Worm (Caenorhabditis elegans) whole organism, L2 larva: ENCODE measurements around the gene nlg-1.

Experiments
- C34F6.9 ChIP-seq: fragments of 150-350 bp; optimal IDR thresholded peaks from 2 replicates; lab custom pipeline; 2014; ENCODE audit warnings: missing biosample characterization, missing genetic modification characterization
- F13H6.1 ChIP-seq: sonication (generic microtip); optimal IDR thresholded peaks from 2 replicates; lab custom pipeline; 2016; ENCODE audit warnings: missing genetic modification characterization, missing compliant biosample characterization
- R02D3.7 ChIP-seq: fragments of 150-350 bp; optimal IDR thresholded peaks from 2 replicates; lab custom pipeline; 2014; ENCODE audit warnings: missing biosample characterization, missing genetic modification characterization
- Y55F3AM.14 ChIP-seq: fragments of 200-800 bp; sonication (Bioruptor generic); optimal IDR thresholded peaks from 2 replicates; lab custom pipeline; 2018; ENCODE audit warnings: mild to moderate bottlenecking, missing genetic modification characterization, missing compliant biosample characterization
- ZK546.5 ChIP-seq: sonication (generic microtip); optimal IDR thresholded peaks from 2 replicates; lab custom pipeline; 2017; ENCODE audit warnings: missing biosample characterization, missing genetic modification characterization
- alr-1 ChIP-seq: fragments of 150-350 bp; optimal IDR thresholded peaks from 2 replicates; lab custom pipeline; 2014; ENCODE audit warnings: missing biosample characterization, missing genetic modification characterization
- aly-2 ChIP-seq: fragments of 150-350 bp; optimal IDR thresholded peaks from 2 replicates; lab custom pipeline; 2014; ENCODE audit warnings: missing biosample characterization, missing genetic modification characterization
- ceh-16 ChIP-seq: fragments of 150-350 bp; optimal IDR thresholded peaks from 2 replicates; lab custom pipeline; 2014; ENCODE audit warnings: missing biosample characterization, missing genetic modification characterization
- ceh-82 ChIP-seq: fragments of 150-350 bp; optimal IDR thresholded peaks from 2 replicates; lab custom pipeline; 2014; ENCODE audit warnings: missing biosample characterization, missing genetic modification characterization
- crh-2 ChIP-seq: sonication (generic microtip); optimal IDR thresholded peaks from 2 replicates; lab custom pipeline; 2017; ENCODE audit warnings: missing biosample characterization, missing genetic modification characterization
- dmd-4 ChIP-seq: sonication (generic microtip); optimal IDR thresholded peaks from 2 replicates; lab custom pipeline; 2017; ENCODE audit warnings: missing biosample characterization, missing genetic modification characterization
- egl-27 ChIP-seq: sonication (generic microtip); optimal IDR thresholded peaks from 3 replicates; lab custom pipeline; 2017; ENCODE audit warnings: missing biosample characterization, missing genetic modification reagents, missing genetic modification characterization
- elt-1 ChIP-seq: fragments of 150-350 bp; optimal IDR thresholded peaks from 2 replicates; lab custom pipeline; 2014; ENCODE audit warnings: missing biosample characterization, missing genetic modification characterization
- elt-3 ChIP-seq: sonication (generic microtip); optimal IDR thresholded peaks from 2 replicates; lab custom pipeline; 2017; ENCODE audit warnings: missing biosample characterization, missing genetic modification characterization
- gmeb-1 ChIP-seq: fragments of 150-350 bp; optimal IDR thresholded peaks from 2 replicates; lab custom pipeline; 2014; ENCODE audit warnings: missing biosample characterization, missing genetic modification characterization
- lin-39 ChIP-seq: fragments of 150-350 bp; optimal IDR thresholded peaks from 2 replicates; lab custom pipeline; 2014; ENCODE audit warnings: missing biosample characterization, missing genetic modification reagents, missing genetic modification characterization
- mab-5 ChIP-seq: fragments of 150-350 bp; optimal IDR thresholded peaks from 2 replicates; lab custom pipeline; 2014; ENCODE audit warnings: missing biosample characterization, missing genetic modification characterization
- mbf-1 ChIP-seq: sonication (generic microtip); optimal IDR thresholded peaks from 2 replicates; lab custom pipeline; 2017; ENCODE audit warnings: missing biosample characterization, missing genetic modification characterization
- mdl-1 ChIP-seq, 2 experiments: fragments of 150-350 bp in 1 of 2; sonication (generic microtip) in 1 of 2; optimal IDR thresholded peaks; 2 replicates each; lab custom pipeline; 2017; ENCODE audit warnings: missing biosample characterization in 2 of 2, missing genetic modification characterization in 2 of 2
- nhr-10 ChIP-seq: sonication (generic microtip); optimal IDR thresholded peaks from 2 replicates; lab custom pipeline; 2017; ENCODE audit warnings: missing biosample characterization, missing genetic modification characterization
- nhr-11 ChIP-seq: fragments of 150-350 bp; optimal IDR thresholded peaks from 2 replicates; lab custom pipeline; 2014; ENCODE audit warnings: missing biosample characterization, missing genetic modification characterization
- nhr-12 ChIP-seq: fragments of 150-350 bp; optimal IDR thresholded peaks from 2 replicates; lab custom pipeline; 2014; ENCODE audit warnings: missing biosample characterization, missing genetic modification characterization
- nhr-129 ChIP-seq: fragments of 150-350 bp; optimal IDR thresholded peaks from 2 replicates; lab custom pipeline; 2014; ENCODE audit warnings: missing biosample characterization, missing genetic modification characterization
- nhr-23 ChIP-seq: fragments of 150-350 bp; optimal IDR thresholded peaks from 2 replicates; lab custom pipeline; 2014; ENCODE audit warnings: missing biosample characterization, missing genetic modification reagents, missing genetic modification characterization
- nhr-237 ChIP-seq: fragments of 150-350 bp; optimal IDR thresholded peaks from 2 replicates; lab custom pipeline; 2014; ENCODE audit warnings: missing biosample characterization, missing genetic modification characterization
- nhr-77 ChIP-seq: fragments of 150-350 bp; optimal IDR thresholded peaks from 2 replicates; lab custom pipeline; 2014; ENCODE audit warnings: missing biosample characterization, missing genetic modification characterization
- peb-1 ChIP-seq: fragments of 150-350 bp; optimal IDR thresholded peaks from 2 replicates; lab custom pipeline; 2014; ENCODE audit warnings: missing biosample characterization, missing genetic modification characterization
- sem-4 ChIP-seq: fragments of 150-350 bp; optimal IDR thresholded peaks from 2 replicates; lab custom pipeline; 2014; ENCODE audit warnings: missing biosample characterization, missing genetic modification reagents, missing genetic modification characterization
- skn-1 ChIP-seq: sonication (generic microtip); optimal IDR thresholded peaks from 2 replicates; lab custom pipeline; 2017; ENCODE audit warnings: missing biosample characterization, missing genetic modification characterization
- sma-3 ChIP-seq: sonication (generic microtip); optimal IDR thresholded peaks from 2 replicates; lab custom pipeline; 2016; ENCODE audit warnings: missing genetic modification reagents, missing genetic modification characterization, missing compliant biosample characterization
- sma-9 ChIP-seq, 2 experiments: fragments of 150-350 bp in 1 of 2; sonication (generic microtip) in 1 of 2; optimal IDR thresholded peaks; 2 replicates each; lab custom pipeline; 2014 to 2016; ENCODE audit warnings: missing genetic modification characterization in 2 of 2, mild to moderate bottlenecking in 1 of 2, missing biosample characterization in 1 of 2, missing compliant biosample characterization in 1 of 2, missing genetic modification reagents in 1 of 2, moderate library complexity in 1 of 2
- unc-55 ChIP-seq: fragments of 150-350 bp; sonication (generic microtip); optimal IDR thresholded peaks from 3 replicates; lab custom pipeline; 2014; ENCODE audit warnings: missing biosample characterization, missing genetic modification reagents, missing genetic modification characterization
- unc-62 ChIP-seq: fragments of 150-350 bp; optimal IDR thresholded peaks from 2 replicates; lab custom pipeline; 2014; ENCODE audit warnings: missing biosample characterization, missing genetic modification reagents, missing genetic modification characterization
- ztf-1 ChIP-seq: fragments of 200-800 bp; sonication (Bioruptor generic); conservative IDR thresholded peaks from 2 replicates; pipeline ENCODE4 v1.3.6; 2022; ENCODE audit warnings: missing genetic modification characterization, missing compliant biosample characterization
- ztf-11 ChIP-seq: sonication (generic microtip); optimal IDR thresholded peaks from 2 replicates; lab custom pipeline; 2017; ENCODE audit warnings: missing biosample characterization, missing genetic modification characterization

Gene nlg-1

ce11 chrX:13592367-13592766 is 38.6 kb downstream of the nlg-1 start, which contains the start of gene F54B11.4:
F54B11.4 (plus strand) TSS chrX:13592667.
- TF ChIP-seq alr-1 (tag; lab: Kevin White, UChicago) (no peak), ceh-82 (tag; lab: Kevin White, UChicago) (no peak), egl-27 (tag; lab: Kevin White, UChicago) (no peak), nhr-10 (tag; lab: Kevin White, UChicago) (no peak), peb-1 (tag; lab: Kevin White, UChicago) (no peak), aly-2 (tag; lab: Kevin White, UChicago) (no peak), mab-5 (tag; lab: Kevin White, UChicago) (no peak), nhr-23 (tag; lab: Kevin White, UChicago) (no peak)

DNA sequence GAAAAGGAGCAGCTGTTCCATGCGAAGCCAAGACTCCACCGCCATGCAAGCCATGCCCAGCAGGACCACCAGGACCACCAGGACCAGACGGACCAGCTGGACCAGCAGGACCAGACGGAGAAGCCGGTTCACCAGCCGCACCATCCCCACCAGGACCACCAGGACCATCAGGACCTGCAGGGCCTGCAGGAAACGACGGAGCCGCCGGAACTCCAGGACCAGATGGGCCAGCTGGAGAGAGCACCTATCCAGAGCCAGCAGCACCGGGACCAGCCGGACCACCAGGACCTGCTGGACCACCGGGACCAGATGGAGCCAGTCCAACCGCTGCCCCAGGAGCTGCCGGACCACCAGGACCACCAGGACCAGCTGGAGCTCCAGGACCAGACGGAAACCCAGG is 39.0 kb downstream of the nlg-1 start:
- no peak for TF ChIP-seq nhr-12 (tag; lab: Kevin White, UChicago)
- TF ChIP-seq mbf-1 (tag; lab: Kevin White, UChicago), result no peak
- no peak for TF ChIP-seq egl-27 (tag; lab: Kevin White, UChicago)
- TF ChIP-seq nhr-237 (tag; lab: Kevin White, UChicago), result no peak
- TF ChIP-seq elt-3, result no peak
- no peak for TF ChIP-seq sem-4 (tag; lab: Kevin White, UChicago)
- TF ChIP-seq ceh-82 (tag; lab: Kevin White, UChicago), result no peak
- no peak for TF ChIP-seq ztf-1 (GFP tag; lab: Robert Waterston, UW)
- no peak for TF ChIP-seq crh-2
- no peak for TF ChIP-seq C34F6.9 (tag; lab: Kevin White, UChicago)
- no peak for TF ChIP-seq R02D3.7 (tag; lab: Kevin White, UChicago)
- TF ChIP-seq Y55F3AM.14 (GFP tag; lab: Kevin White, UChicago), result no peak

DNA sequence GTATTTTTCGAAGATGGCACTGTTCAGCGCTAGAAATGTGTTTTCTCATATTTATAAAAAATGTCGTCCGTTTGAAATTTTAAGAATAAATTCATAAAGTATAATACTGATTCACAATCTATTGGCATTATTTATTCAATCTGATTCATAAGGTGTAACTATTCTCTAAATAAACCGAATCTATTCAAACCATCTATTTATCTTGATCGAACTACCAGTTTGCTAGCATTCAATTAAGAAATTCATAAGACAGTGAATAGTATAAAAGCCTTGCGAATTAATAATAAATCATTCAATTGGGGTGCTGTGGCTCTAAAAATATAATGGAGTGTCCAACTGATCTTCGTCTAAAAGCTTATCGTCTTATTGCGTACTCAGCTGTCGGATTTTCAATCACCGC is 39.8 kb downstream of the nlg-1 start, which contains the start of gene col-44:
TSS of gene col-44 (plus strand) at position 301 of the 400 bp plus-strand sequence.
- TF ChIP-seq ceh-16 (no peak), crh-2 (no peak), ceh-82 (tag; lab: Kevin White, UChicago) (no peak), nhr-129 (no peak), ztf-1 (GFP tag; lab: Robert Waterston, UW) (no peak), sem-4 (tag; lab: Kevin White, UChicago) (no peak), nhr-23 (tag; lab: Kevin White, UChicago) (no peak)
- TF ChIP-seq, all 48 proteins: peak for 0

DNA sequence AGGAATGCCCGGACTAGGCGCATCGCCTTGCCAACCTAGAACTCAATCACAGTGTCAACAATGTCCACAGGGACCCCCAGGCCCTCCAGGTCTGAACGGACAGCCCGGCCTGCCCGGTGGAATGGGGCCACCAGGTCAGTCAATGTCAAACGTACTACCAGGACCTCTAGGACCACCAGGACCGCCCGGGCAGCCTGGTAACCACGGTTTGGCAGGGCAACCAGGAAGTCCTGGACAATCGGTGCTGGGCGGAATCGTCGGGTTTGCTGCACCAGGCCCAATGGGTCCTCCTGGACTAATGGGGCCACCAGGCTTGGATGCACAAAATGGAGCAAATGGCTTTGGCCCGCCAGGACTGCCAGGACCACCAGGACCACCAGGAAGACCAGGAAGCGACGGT is 40.3 kb downstream of the nlg-1 start:
- TF ChIP-seq nhr-237 (tag; lab: Kevin White, UChicago) (no peak), nhr-12 (tag; lab: Kevin White, UChicago) (no peak), lin-39 (tag; lab: Kevin White, UChicago) (no peak), ZK546.5 (tag; lab: Kevin White, UChicago) (no peak), ztf-11 (tag; lab: Kevin White, UChicago) (no peak), C34F6.9 (tag; lab: Kevin White, UChicago) (no peak)

ce11 chrX:13589735-13590134 is 41.2 kb downstream of the nlg-1 start, which contains the start of gene col-9:
col-9 (plus strand) TSS chrX:13590035.
- TF ChIP-seq unc-55 (GFP tag; lab: Kevin White, UChicago), result no peak
- TF ChIP-seq nhr-10 (tag; lab: Kevin White, UChicago), result no peak
- TF ChIP-seq sma-3 (GFP tag; lab: Kevin White, UChicago), result no peak
- TF ChIP-seq mbf-1 (tag; lab: Kevin White, UChicago), result no peak
- TF ChIP-seq, all 48 proteins: peak for 0

- TF ChIP-seq unc-55 (GFP tag; lab: Kevin White, UChicago) (peak; percentile 9), nhr-10 (tag; lab: Kevin White, UChicago) (no peak), C34F6.9 (tag; lab: Kevin White, UChicago) (peak; percentile 2), F13H6.1 (tag; lab: Kevin White, UChicago) (peak; percentile 1), gmeb-1 (tag; lab: Kevin White, UChicago) (peak; percentile 55)
Measured at ce11 chrX:13584725-13585371, 46.1 kb downstream of the nlg-1 start, which contains the start of gene unc-84. unc-84 (plus strand) TSS chrX:13584775.

DNA sequence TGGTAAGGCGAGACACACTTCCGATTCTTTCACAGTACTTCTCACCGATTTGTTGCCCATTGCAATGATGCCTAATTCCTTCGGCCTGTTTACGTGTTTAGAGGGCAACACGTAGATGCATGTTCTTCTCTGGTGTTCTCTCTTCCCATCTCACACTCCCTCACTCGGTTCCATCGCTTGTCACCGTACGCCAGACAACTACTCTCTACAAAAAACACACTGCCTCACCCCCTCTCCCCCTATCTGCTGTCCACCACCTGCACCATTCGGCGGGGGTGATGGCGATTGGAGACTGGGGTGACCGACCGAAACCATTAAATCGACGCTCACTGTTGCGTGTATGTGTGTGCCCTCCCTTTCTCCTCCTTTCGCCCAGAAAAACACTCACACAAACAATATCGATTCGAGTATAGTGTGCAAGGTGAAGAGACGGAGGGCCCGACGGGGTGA is 47.1 kb downstream of the nlg-1 start:
- no peak for TF ChIP-seq lin-39 (tag; lab: Kevin White, UChicago)
- no peak for TF ChIP-seq sma-3 (GFP tag; lab: Kevin White, UChicago)
- TF ChIP-seq unc-62, result no peak
- TF ChIP-seq elt-1 (tag; lab: Kevin White, UChicago), result no peak
- TF ChIP-seq nhr-11, result no peak
- TF ChIP-seq ztf-1 (GFP tag; lab: Robert Waterston, UW), result no peak
- no peak for TF ChIP-seq C34F6.9 (tag; lab: Kevin White, UChicago)
- TF ChIP-seq ceh-16, result peak; percentile 73
- TF ChIP-seq nhr-237 (tag; lab: Kevin White, UChicago), result no peak
- no peak for TF ChIP-seq ceh-82 (tag; lab: Kevin White, UChicago)
- TF ChIP-seq ZK546.5 (tag; lab: Kevin White, UChicago), result no peak
- TF ChIP-seq dmd-4, result no peak
- TF ChIP-seq mab-5 (tag; lab: Kevin White, UChicago), result peak; percentile 32
- TF ChIP-seq egl-27 (tag; lab: Kevin White, UChicago), result no peak
- TF ChIP-seq nhr-77, result no peak
- no peak for TF ChIP-seq nhr-10 (tag; lab: Kevin White, UChicago)
- no peak for TF ChIP-seq mdl-1 (tag; optimal IDR thresholded peaks at IDR 0.05; lab: Kevin White, UChicago)
- TF ChIP-seq nhr-23 (tag; lab: Kevin White, UChicago), result no peak
- TF ChIP-seq skn-1, result no peak
- TF ChIP-seq sma-9 (GFP tag; optimal IDR thresholded peaks at IDR 0.05; lab: Kevin White, UChicago), result no peak
- no peak for TF ChIP-seq sma-9 (tag; optimal IDR thresholded peaks at IDR 0.05; lab: Kevin White, UChicago)
